Fruit fly (Drosophila melanogaster) whole organism, wandering third instar larva: ENCODE data around the gene Gr22a.

ENCODE experiments used
- Abd-B ChIP-seq: fragments of >200 bp; optimal IDR thresholded peaks from 2 replicates; lab custom pipeline; 2017; ENCODE audit warnings: missing biosample characterization, missing genetic modification characterization
- GATAd ChIP-seq: sonication (Bioruptor generic); optimal IDR thresholded peaks from 2 replicates; lab custom pipeline; 2016; ENCODE audit warnings: missing biosample characterization, missing genetic modification characterization
- Hr78 ChIP-seq: fragments of >200 bp; optimal IDR thresholded peaks from 2 replicates; lab custom pipeline; 2017; ENCODE audit warnings: missing biosample characterization, missing genetic modification characterization
- Myc ChIP-seq: fragments of >200 bp; optimal IDR thresholded peaks from 2 replicates; lab custom pipeline; 2017
- Rel ChIP-seq, 2 experiments: fragments of 200-800 bp; sonication (Bioruptor generic) in 1 of 2; optimal IDR thresholded peaks; 2 replicates in 1 of 2; 3 replicates in 1 of 2; lab custom pipeline; 2016 to 2019; ENCODE audit warnings: mild to moderate bottlenecking in 2 of 2, missing biosample characterization in 2 of 2, missing genetic modification characterization in 2 of 2, moderate library complexity in 1 of 2
- Vsx2 ChIP-seq: fragments of 200-300, 225-300 bp; sonication (Bioruptor generic); optimal IDR thresholded peaks from 2 replicates; lab custom pipeline; 2018; ENCODE audit warnings: missing biosample characterization, missing genetic modification characterization; ENCODE audit not compliant: partially characterized antibody
- foxo ChIP-seq, 2 experiments: fragments of 200-800 bp; sonication (Bioruptor generic); optimal IDR thresholded peaks; 2 replicates in 1 of 2; 3 replicates in 1 of 2; lab custom pipeline; 2016 to 2017; ENCODE audit warnings: missing biosample characterization in 2 of 2, missing genetic modification characterization in 2 of 2
- fru ChIP-seq: fragments of 200-800 bp; sonication (Bioruptor generic); optimal IDR thresholded peaks from 3 replicates; lab custom pipeline; 2016; ENCODE audit warnings: missing biosample characterization, mild to moderate bottlenecking, missing genetic modification characterization
- pan ChIP-seq: fragments of >200 bp; optimal IDR thresholded peaks from 2 replicates; lab custom pipeline; 2017
- rgr ChIP-seq: fragments of 200-800 bp; sonication (Bioruptor generic); optimal IDR thresholded peaks from 3 replicates; lab custom pipeline; 2016; ENCODE audit warnings: missing biosample characterization, mild to moderate bottlenecking, missing genetic modification characterization
- sage ChIP-seq: fragments of 200-800 bp; sonication (Bioruptor generic); optimal IDR thresholded peaks from 2 replicates; lab custom pipeline; 2016; ENCODE audit warnings: missing biosample characterization, mild to moderate bottlenecking, missing genetic modification characterization
- usp ChIP-seq: fragments of >200 bp; optimal IDR thresholded peaks from 2 replicates; lab custom pipeline; 2017; ENCODE audit warnings: missing biosample characterization, missing genetic modification characterization

DNA sequence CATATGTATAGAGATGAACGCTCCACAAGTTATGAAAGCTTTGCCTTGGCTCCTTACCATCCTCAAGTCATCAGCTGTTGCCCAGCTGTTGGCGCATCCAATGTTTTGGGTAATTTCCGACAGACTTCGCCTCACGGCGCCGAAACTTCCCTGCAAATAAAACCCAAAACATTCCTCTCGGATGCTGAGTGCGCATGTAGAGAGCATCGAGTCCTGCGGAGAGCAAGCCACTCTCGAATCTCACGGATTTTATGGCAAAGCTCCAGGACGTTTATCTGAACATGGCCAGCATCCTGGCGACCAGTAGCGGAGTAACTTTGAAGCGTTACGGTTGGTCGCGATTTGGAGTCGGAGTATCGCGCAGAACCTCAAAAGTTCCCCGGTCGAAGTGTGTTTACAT, 41.5 kb upstream of the Gr22a start, which contains the start of gene wry:
- TF ChIP-seq Rel (GFP tag; optimal IDR thresholded peaks at IDR 0.05; lab: Kevin White, UChicago) (no peak), Rel (tag; optimal IDR thresholded peaks at IDR 0.05; lab: Kevin White, UChicago) (no peak), sage (no peak), usp (GFP tag; lab: Kevin White, UChicago) (no peak), Abd-B (no peak), Myc (lab: Kevin White, UChicago) (no peak), rgr (no peak), foxo (GFP tag; optimal IDR thresholded peaks at IDR 0.05; lab: Kevin White, UChicago) (no peak), pan (no peak), Hr78 (GFP tag; lab: Kevin White, UChicago) (no peak), fru (GFP tag; lab: Kevin White, UChicago) (no peak), GATAd (GFP tag; lab: Kevin White, UChicago) (no peak), Vsx2 (GFP tag; lab: Kevin White, UChicago) (no peak)
